Fruit fly (Drosophila melanogaster) whole organism, embryonic: ENCODE data around the gene SuUR.
A peak's percentile ranks its signal among the peaks of the same experiment; 100 is the strongest.

Experiments used
- Antp ChIP-seq: fragments of 200-800 bp; sonication (Bioruptor generic); optimal IDR thresholded peaks from 3 replicates; lab custom pipeline; 2016; ENCODE audit warnings: missing biosample characterization, missing genetic modification characterization
- Atf3 ChIP-seq: fragments of 200-800 bp; sonication (Bioruptor generic); optimal IDR thresholded peaks from 3 replicates; lab custom pipeline; 2016; ENCODE audit warnings: missing biosample characterization, missing genetic modification characterization
- C15 ChIP-seq: fragments of 200-800 bp; sonication (Bioruptor generic); IDR thresholded peaks from 3 replicates; pipeline ENCODE4 v1.3.6; 2022; ENCODE audit warnings: missing biosample characterization, missing genetic modification characterization
- CG10267 ChIP-seq: fragments of 200-800 bp; sonication (Bioruptor generic); optimal IDR thresholded peaks from 2 replicates; lab custom pipeline; 2018; ENCODE audit warnings: missing biosample characterization, mild to moderate bottlenecking, missing genetic modification characterization, moderate library complexity
- CG10366 ChIP-seq: fragments of 200-800 bp; sonication (Bioruptor generic); IDR thresholded peaks from 2 replicates; pipeline ENCODE4 v1.3.6; 2022; ENCODE audit warnings: missing biosample characterization, missing genetic modification characterization
- CG10979 ChIP-seq: fragments of 200-800 bp; sonication (Bioruptor generic); optimal IDR thresholded peaks from 2 replicates; lab custom pipeline; 2018; ENCODE audit warnings: missing biosample characterization, mild to moderate bottlenecking, missing genetic modification characterization, moderate library complexity
- CG11456 ChIP-seq: fragments of 200-800 bp; sonication (Bioruptor generic); IDR thresholded peaks from 3 replicates; pipeline ENCODE4 v1.3.6; 2022; ENCODE audit warnings: missing biosample characterization, missing genetic modification characterization
- CG12155 ChIP-seq: fragments of 200-800 bp; sonication (Bioruptor generic); optimal IDR thresholded peaks from 3 replicates; lab custom pipeline; 2016; ENCODE audit warnings: missing biosample characterization, missing genetic modification characterization
- CG12744 ChIP-seq: fragments of 200-800 bp; sonication (Bioruptor generic); optimal IDR thresholded peaks from 2 replicates; lab custom pipeline; 2016; ENCODE audit warnings: missing biosample characterization, missing genetic modification characterization
- CG13424 ChIP-seq: fragments of 200-800 bp; sonication (Bioruptor generic); optimal IDR thresholded peaks from 2 replicates; lab custom pipeline; 2019; ENCODE audit warnings: missing biosample characterization, mild to moderate bottlenecking, missing genetic modification characterization, moderate library complexity
- CG15011 ChIP-seq: fragments of 200-800 bp; sonication (Bioruptor generic); optimal IDR thresholded peaks from 3 replicates; lab custom pipeline; 2018; ENCODE audit warnings: missing biosample characterization, mild to moderate bottlenecking, missing genetic modification characterization
- CG1602 ChIP-seq: fragments of 200-800 bp; sonication (Bioruptor generic); optimal IDR thresholded peaks from 3 replicates; lab custom pipeline; 2016; ENCODE audit warnings: missing biosample characterization, missing genetic modification characterization
- CG16813 ChIP-seq: fragments of 200-800 bp; sonication (Bioruptor generic); IDR thresholded peaks from 3 replicates; pipeline ENCODE4 v1.3.6; 2022; ENCODE audit warnings: missing biosample characterization, missing genetic modification characterization; ENCODE audit not compliant: partially characterized antibody
- CG16815 ChIP-seq: fragments of 200-800 bp; sonication (Bioruptor generic); optimal IDR thresholded peaks from 3 replicates; lab custom pipeline; 2017; ENCODE audit warnings: missing biosample characterization, mild to moderate bottlenecking, missing genetic modification characterization
- CG16863 ChIP-seq: fragments of 200-800 bp; sonication (Bioruptor generic); optimal IDR thresholded peaks from 3 replicates; lab custom pipeline; 2016; ENCODE audit warnings: missing biosample characterization, missing genetic modification characterization
- CG17328 ChIP-seq: fragments of 200-800 bp; sonication (Bioruptor generic); IDR thresholded peaks from 2 replicates; pipeline ENCODE4 v1.3.6; 2022; ENCODE audit warnings: missing biosample characterization, missing genetic modification characterization
- CG3838 ChIP-seq: fragments of 200-800 bp; sonication (Bioruptor generic); optimal IDR thresholded peaks from 3 replicates; lab custom pipeline; 2016; ENCODE audit warnings: missing biosample characterization, missing genetic modification characterization
- CG42726 ChIP-seq: fragments of 200-800 bp; sonication (Bioruptor generic); IDR thresholded peaks from 2 replicates; pipeline ENCODE4 v1.3.6; 2022; ENCODE audit warnings: missing biosample characterization, missing genetic modification characterization; ENCODE audit not compliant: partially characterized antibody
- CG5180 ChIP-seq: fragments of 200-800 bp; sonication (Bioruptor generic); optimal IDR thresholded peaks from 3 replicates; lab custom pipeline; 2017; ENCODE audit warnings: missing biosample characterization, missing genetic modification characterization, mild to moderate bottlenecking, moderate library complexity, missing genetic modification reagents
- CG6813 ChIP-seq: fragments of 200-800 bp; sonication (Bioruptor generic); optimal IDR thresholded peaks from 2 replicates; lab custom pipeline; 2017; ENCODE audit warnings: missing biosample characterization, missing genetic modification characterization, mild to moderate bottlenecking, moderate library complexity, missing genetic modification reagents
- CG9876 ChIP-seq: fragments of 200-800 bp; sonication (Bioruptor generic); optimal IDR thresholded peaks from 2 replicates; lab custom pipeline; 2016; ENCODE audit warnings: missing biosample characterization, missing genetic modification characterization
- CTCF ChIP-seq: fragments of 200-800 bp; sonication (Bioruptor generic); optimal IDR thresholded peaks from 2 replicates; lab custom pipeline; 2017; ENCODE audit warnings: missing biosample characterization, mild to moderate bottlenecking, missing genetic modification characterization, moderate library complexity
- Camta ChIP-seq: fragments of 200-800 bp; sonication (Bioruptor generic); optimal IDR thresholded peaks from 2 replicates; lab custom pipeline; 2016; ENCODE audit warnings: missing biosample characterization, missing genetic modification characterization
- D19A ChIP-seq: fragments of 200-800 bp; optimal IDR thresholded peaks from 3 replicates; lab custom pipeline; 2019; ENCODE audit warnings: missing biosample characterization, mild to moderate bottlenecking, missing genetic modification characterization, moderate library complexity
- Dfd ChIP-seq, 2 experiments: fragments of >200 bp; optimal IDR thresholded peaks; 2 replicates each; lab custom pipeline; 2017; ENCODE audit warnings: missing biosample characterization in 2 of 2, missing genetic modification characterization in 2 of 2
- Dip2 ChIP-seq: fragments of 200-800 bp; sonication (Bioruptor generic); IDR thresholded peaks from 2 replicates; pipeline ENCODE4 v1.3.6; 2022; ENCODE audit warnings: missing biosample characterization, missing genetic modification characterization
- E2f1 ChIP-seq: fragments of 200-800 bp; sonication (Bioruptor generic); IDR thresholded peaks from 2 replicates; pipeline ENCODE4 v1.3.6; 2022; ENCODE audit warnings: missing biosample characterization, missing genetic modification characterization
- Ets65A ChIP-seq: fragments of 200-800 bp; sonication (Bioruptor generic); peaks from one replicate; lab custom pipeline; 2016; ENCODE audit warnings: missing biosample characterization, missing genetic modification characterization
- HLH3B ChIP-seq: fragments of 200-800 bp; sonication (Bioruptor generic); IDR thresholded peaks from 2 replicates; pipeline ENCODE4 v1.3.6; 2022; ENCODE audit warnings: missing biosample characterization, missing genetic modification characterization
- HLH4C ChIP-seq: fragments of 200-800 bp; sonication (Bioruptor generic); IDR thresholded peaks from 3 replicates; pipeline ENCODE4 v1.3.6; 2022; ENCODE audit warnings: missing biosample characterization, missing genetic modification characterization; ENCODE audit not compliant: partially characterized antibody
- HmgZ ChIP-seq: fragments of 200-800 bp; sonication (Bioruptor generic); optimal IDR thresholded peaks from 2 replicates; lab custom pipeline; 2018; ENCODE audit warnings: missing biosample characterization, mild to moderate bottlenecking, missing genetic modification characterization
- NC2α ChIP-seq: fragments of 200-800 bp; sonication (Bioruptor generic); optimal IDR thresholded peaks from 2 replicates; lab custom pipeline; 2016; ENCODE audit warnings: missing biosample characterization, missing genetic modification characterization
- Ptx1 ChIP-seq: fragments of 200-800 bp; sonication (Bioruptor generic); IDR thresholded peaks from 2 replicates; pipeline ENCODE4 v1.3.6; 2022; ENCODE audit warnings: missing biosample characterization, missing genetic modification characterization
- Rx ChIP-seq: fragments of 200-800 bp; sonication (Bioruptor generic); IDR thresholded peaks from 2 replicates; pipeline ENCODE4 v1.3.6; 2022; ENCODE audit warnings: missing biosample characterization, missing genetic modification characterization
- ab ChIP-seq: fragments of 200-800 bp; sonication (Bioruptor generic); optimal IDR thresholded peaks from 2 replicates; lab custom pipeline; 2016; ENCODE audit warnings: missing biosample characterization, missing genetic modification characterization
- cwo ChIP-seq: fragments of 200-800 bp; sonication (Bioruptor generic); optimal IDR thresholded peaks from 3 replicates; lab custom pipeline; 2017; ENCODE audit warnings: missing biosample characterization, missing genetic modification characterization, mild to moderate bottlenecking, moderate library complexity, missing genetic modification reagents
- emc ChIP-seq: fragments of 200-800 bp; sonication (Bioruptor generic); optimal IDR thresholded peaks from 2 replicates; lab custom pipeline; 2016; ENCODE audit warnings: missing biosample characterization, missing genetic modification characterization
- eyg ChIP-seq: fragments of 200-800 bp; sonication (Bioruptor generic); optimal IDR thresholded peaks from 3 replicates; lab custom pipeline; 2016; ENCODE audit warnings: missing biosample characterization, missing genetic modification characterization
- ind ChIP-seq: fragments of 200-800 bp; sonication (Bioruptor generic); optimal IDR thresholded peaks from 3 replicates; lab custom pipeline; 2016; ENCODE audit warnings: missing biosample characterization, missing genetic modification characterization
- mirr ChIP-seq: fragments of 200-800 bp; sonication (Bioruptor generic); optimal IDR thresholded peaks from 3 replicates; lab custom pipeline; 2018; ENCODE audit warnings: missing biosample characterization, mild to moderate bottlenecking, missing genetic modification characterization
- nom ChIP-seq: fragments of 200-800 bp; sonication (Bioruptor generic); optimal IDR thresholded peaks from 2 replicates; lab custom pipeline; 2017; ENCODE audit warnings: missing biosample characterization, missing genetic modification characterization, mild to moderate bottlenecking, moderate library complexity, missing genetic modification reagents
- pan ChIP-seq, 4 experiments: fragments of >200 bp in 3 of 4; fragments of 200-800 bp in 1 of 4; sonication (Bioruptor generic) in 1 of 4; optimal IDR thresholded peaks in 3 of 4; IDR thresholded peaks in 1 of 4; 2 replicates each; pipeline versions ENCODE4 v1.3.6 to Lab custom; 2017 to 2022; ENCODE audit warnings: missing biosample characterization in 2 of 4, missing genetic modification characterization in 2 of 4, mixed read lengths in 1 of 4
- pfk ChIP-seq: fragments of 200-800 bp; sonication (Bioruptor generic); optimal IDR thresholded peaks from 2 replicates; lab custom pipeline; 2018; ENCODE audit warnings: missing biosample characterization, mild to moderate bottlenecking, missing genetic modification characterization, moderate library complexity
- pho ChIP-seq: fragments of 200-800 bp; sonication (Bioruptor generic); optimal IDR thresholded peaks from 2 replicates; lab custom pipeline; 2016; ENCODE audit warnings: missing biosample characterization, missing genetic modification characterization
- rib ChIP-seq: fragments of 200-800 bp; sonication (Bioruptor generic); IDR thresholded peaks from 2 replicates; pipeline ENCODE4 v1.3.6; 2022; ENCODE audit warnings: missing biosample characterization, missing genetic modification characterization
- salm ChIP-seq: fragments of 200-800 bp; sonication (Bioruptor generic); optimal IDR thresholded peaks from 2 replicates; lab custom pipeline; 2018; ENCODE audit warnings: missing biosample characterization, mild to moderate bottlenecking, missing genetic modification characterization
- slbo ChIP-seq: fragments of 200-800 bp; sonication (Bioruptor generic); IDR thresholded peaks from 2 replicates; pipeline ENCODE4 v1.3.6; 2022; ENCODE audit warnings: missing biosample characterization, missing genetic modification characterization
- so ChIP-seq: fragments of 200-800 bp; sonication (Bioruptor generic); IDR thresholded peaks from 3 replicates; pipeline ENCODE4 v1.3.6; 2022; ENCODE audit warnings: missing biosample characterization, missing genetic modification characterization
- sqz ChIP-seq: fragments of 200-800 bp; sonication (Bioruptor generic); optimal IDR thresholded peaks from 3 replicates; lab custom pipeline; 2018; ENCODE audit warnings: missing biosample characterization, mild to moderate bottlenecking, missing genetic modification characterization
- unc-4 ChIP-seq: fragments of 200-800 bp; sonication (Bioruptor generic); IDR thresholded peaks from 2 replicates; pipeline ENCODE4 v1.3.6; 2022; ENCODE audit warnings: missing biosample characterization, missing genetic modification characterization; ENCODE audit not compliant: partially characterized antibody
- vfl ChIP-seq: fragments of 200-800 bp; sonication (Bioruptor generic); optimal IDR thresholded peaks from 2 replicates; lab custom pipeline; 2016; ENCODE audit warnings: missing biosample characterization, missing genetic modification characterization

The SuUR gene

DNA sequence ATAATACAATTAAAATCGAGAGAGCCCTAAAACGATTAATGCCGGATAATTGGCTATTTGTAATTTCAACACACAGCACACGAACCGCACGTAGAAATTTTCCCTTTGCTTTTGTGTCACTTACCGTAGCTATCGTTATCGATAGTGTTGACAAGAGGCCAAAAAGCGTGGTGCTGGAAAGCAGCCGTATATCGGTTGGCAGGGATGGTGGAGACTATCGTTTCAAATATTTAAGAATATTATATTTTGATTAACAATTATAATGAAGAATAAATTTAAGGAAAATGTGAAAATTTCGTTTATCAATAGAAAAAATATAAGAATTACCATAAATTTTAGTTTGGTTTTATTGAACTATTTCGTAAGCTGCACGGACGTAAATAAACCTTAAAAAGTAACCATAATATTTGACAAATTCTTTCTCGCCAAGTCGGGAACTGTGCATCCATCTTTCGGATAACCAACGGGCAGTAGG, 28.3 kb downstream of the SuUR start, which contains the start of gene JIL-1 (continued):
- peak; percentile 82 for TF ChIP-seq HLH4C
- peak; percentile 87 for TF ChIP-seq unc-4 (GFP tag; lab: Robert Waterston, UW)
- TF ChIP-seq CG1602 (GFP tag; lab: Kevin White, UChicago): peak; percentile 46
- TF ChIP-seq Ptx1 (GFP tag; lab: Robert Waterston, UW): peak; percentile 80
- no peak for TF ChIP-seq CG15011
- peak; percentile 35; the same call in 1 of the 2 replicates for TF ChIP-seq HLH3B (GFP tag; lab: Robert Waterston, UW)
- TF ChIP-seq so (GFP tag; lab: Robert Waterston, UW): peak; percentile 28; the same call in 2 of the 3 replicates
- TF ChIP-seq C15 (GFP tag; lab: Robert Waterston, UW): peak; percentile 71; the same call in 2 of the 3 replicates
- no peak for TF ChIP-seq CG3838 (GFP tag; lab: Kevin White, UChicago)
- TF ChIP-seq Ets65A: peak; percentile 96
- no peak for TF ChIP-seq ab (GFP tag; lab: Kevin White, UChicago)
- no peak for TF ChIP-seq nom (GFP tag; lab: Kevin White, UChicago)
- peak; percentile 57 for TF ChIP-seq CG16815 (GFP tag; lab: Kevin White, UChicago)
- peak; percentile 64 for TF ChIP-seq vfl (GFP tag; lab: Kevin White, UChicago)
- TF ChIP-seq Rx: peak; percentile 52
- no peak for TF ChIP-seq CG6813 (GFP tag; lab: Kevin White, UChicago)
- peak; percentile 17 for TF ChIP-seq cwo (GFP tag; lab: Kevin White, UChicago)
- peak; percentile 13 for TF ChIP-seq sqz
- TF ChIP-seq emc (GFP tag; lab: Kevin White, UChicago): peak; percentile 8
- TF ChIP-seq CG16863 (GFP tag; lab: Kevin White, UChicago): no peak
- no peak for TF ChIP-seq pfk (GFP tag; lab: Kevin White, UChicago)
- TF ChIP-seq CG13424 (tag; lab: Kevin White, UChicago): peak; percentile 35
- peak; percentile 65 for TF ChIP-seq E2f1 (GFP tag; lab: Robert Waterston, UW)
- TF ChIP-seq CG5180 (GFP tag; lab: Kevin White, UChicago): no peak
- peak; percentile 65 for TF ChIP-seq CG10366
- TF ChIP-seq CG12155: peak; percentile 68
- TF ChIP-seq NC2α (GFP tag; lab: Kevin White, UChicago): no peak
- TF ChIP-seq pho (GFP tag; lab: Kevin White, UChicago): peak; percentile 55
- no peak for TF ChIP-seq Dfd (GFP tag; optimal IDR thresholded peaks at IDR 0.05; lab: Kevin White, UChicago)
- TF ChIP-seq Atf3 (GFP tag; lab: Kevin White, UChicago): no peak
- TF ChIP-seq CG10979 (tag; lab: Kevin White, UChicago): peak; percentile 34
- TF ChIP-seq CTCF (GFP tag; lab: Kevin White, UChicago): no peak
- TF ChIP-seq D19A (tag; lab: Kevin White, UChicago): no peak
- TF ChIP-seq CG12744 (GFP tag; lab: Kevin White, UChicago): no peak
- peak; percentile 37 for TF ChIP-seq Camta (GFP tag; lab: Kevin White, UChicago)
- TF ChIP-seq CG9876 (GFP tag; lab: Kevin White, UChicago): no peak
- TF ChIP-seq slbo: peak; percentile 93
- peak; percentile 64 for TF ChIP-seq ind (GFP tag; lab: Kevin White, UChicago)
- TF ChIP-seq CG17328 (GFP tag; lab: Robert Waterston, UW): peak; percentile 64
- no peak for TF ChIP-seq pan (optimal IDR thresholded peaks at IDR 0.05; lab: Kevin White, UChicago)
- TF ChIP-seq pan (GFP tag; optimal IDR thresholded peaks at IDR 0.05 in 1 of 2, IDR thresholded peaks at IDR 0.05 in 1 of 2): peak in 1 of 2 experiments; percentile 68
- peak; percentile 31 for TF ChIP-seq Antp
- peak; percentile 84 for TF ChIP-seq CG11456 (GFP tag; lab: Robert Waterston, UW)
- TF ChIP-seq CG42726 (GFP tag; lab: Robert Waterston, UW): peak; percentile 87
- TF ChIP-seq HmgZ (tag; lab: Kevin White, UChicago): peak; percentile 49
- peak; percentile 89 for TF ChIP-seq CG16813 (GFP tag; lab: Robert Waterston, UW)
- TF ChIP-seq mirr: no peak
- peak; percentile 96 for TF ChIP-seq CG10267 (tag; lab: Kevin White, UChicago)
- TF ChIP-seq salm: no peak
- TF ChIP-seq rib (GFP tag; lab: Robert Waterston, UW): peak; percentile 50
- no peak for TF ChIP-seq eyg
- no peak for TF ChIP-seq Dip2 (GFP tag; lab: Robert Waterston, UW)
